Fruit fly (Drosophila melanogaster): ENCODE results near the gene mthl8.

The mthl8 gene

dm6 chr3L:73352-74147 is 51.3 kb downstream of the mthl8 start (continued):
- TF ChIP-seq CG10631 (GFP tag; optimal IDR thresholded peaks at IDR 0.05) (peak; percentile 31), eg (GFP tag; IDR thresholded peaks at IDR 0.05) (0 out of 3 replicates have a peak, but pooled peaks have one; percentile 37), CG8119 (GFP tag; IDR thresholded peaks at IDR 0.05) (0 out of 3 replicates have a peak, but pooled peaks have one; percentile 20), CG16779 (tag; optimal IDR thresholded peaks at IDR 0.05) (peak; percentile 27), Blimp-1 (GFP tag; optimal IDR thresholded peaks at IDR 0.05) (peak; percentile 33), CG11902 (GFP tag; optimal IDR thresholded peaks at IDR 0.05) (peak; percentile 9), Hr4 (GFP tag; optimal IDR thresholded peaks at IDR 0.05) (peak; percentile 36), CG32006 (GFP tag; optimal IDR thresholded peaks at IDR 0.05) (peak; percentile 52), Lpt (GFP tag; optimal IDR thresholded peaks at IDR 0.05) (peak; percentile 33), dsx (GFP tag; optimal IDR thresholded peaks at IDR 0.05; ENCODE audit: poor library complexity, severe bottlenecking) (peak; percentile 55), Hr38 (GFP tag; optimal IDR thresholded peaks at IDR 0.05) (no peak), spab (GFP tag; optimal IDR thresholded peaks at IDR 0.05) (peak; percentile 71)

DNA sequence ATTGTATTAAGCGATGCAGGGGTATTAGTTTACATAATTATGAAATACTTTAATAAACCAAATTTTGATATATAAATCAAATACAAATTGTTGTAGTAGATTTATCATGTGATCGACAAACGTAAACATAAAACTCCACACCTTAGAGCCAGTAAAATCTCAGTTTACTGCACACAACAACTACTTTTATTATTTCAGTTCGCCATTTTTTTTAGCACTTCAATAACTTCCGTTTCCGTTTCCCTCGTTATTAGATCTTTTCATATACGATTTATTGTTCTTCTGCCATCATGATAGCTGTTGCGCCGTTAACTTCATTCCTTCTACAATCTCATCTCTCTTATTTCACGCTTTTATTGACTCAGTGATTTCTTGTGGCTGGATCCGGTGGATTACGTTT is 53.0 kb downstream of the mthl8 start, which contains the start of gene CG13405:
TSS of gene CG13405 (minus strand) at position 101 of the 400 bp plus-strand sequence.
- TF ChIP-seq CG3032 (tag; optimal IDR thresholded peaks at IDR 0.05) (no peak), Ets21C (GFP tag; optimal IDR thresholded peaks at IDR 0.05) (no peak), CG11294 (GFP tag; IDR thresholded peaks at IDR 0.05) (no peak), Ets96B (tag; optimal IDR thresholded peaks at IDR 0.05) (no peak), CG31627 (GFP tag; optimal IDR thresholded peaks at IDR 0.05) (no peak), CG6276 (GFP tag; optimal IDR thresholded peaks at IDR 0.05) (no peak), CG32006 (GFP tag; optimal IDR thresholded peaks at IDR 0.05) (no peak), dsx (GFP tag; optimal IDR thresholded peaks at IDR 0.05; ENCODE audit: poor library complexity, severe bottlenecking) (no peak), CG15336 (GFP tag; IDR thresholded peaks at IDR 0.05) (no peak), Eip93F (GFP tag; optimal IDR thresholded peaks at IDR 0.05) (no peak), Lpt (GFP tag; optimal IDR thresholded peaks at IDR 0.05) (no peak), CG10631 (GFP tag; optimal IDR thresholded peaks at IDR 0.05) (no peak), Gug (GFP tag; IDR thresholded peaks at IDR 0.05) (no peak)

Measured in whole organism, prepupa.